Fruit fly (Drosophila melanogaster) S2 (cell line): ENCODE data around the gene CG12684.

Source experiments
- CG8478 ChIP-seq: fragments of >200 bp; optimal IDR thresholded peaks from 2 replicates; lab custom pipeline; 2018
- CTCF ChIP-seq, 2 experiments: fragments of >200 bp; optimal IDR thresholded peaks; 2 replicates each; lab custom pipeline; 2018

- TF ChIP-seq CG8478 (lab: Kevin White, UChicago) (no peak), CTCF (optimal IDR thresholded peaks at IDR 0.05; lab: Kevin White, UChicago) (no peak)
Measured at dm6 chrX:4612454-4612853, 40.7 kb upstream of the CG12684 start.
